Worm (Caenorhabditis elegans): ENCODE results near the gene Y73C8C.8.

The Y73C8C.8 gene

ce11 chrV:3114973-3115372, 1.3 kb upstream of the Y73C8C.8 start, which contains the start of gene Y73C8C.3:
TSS of gene Y73C8C.3 (plus strand) at chrV:3115273.
- TF ChIP-seq unc-39 (tag; optimal IDR thresholded peaks at IDR 0.05) (no peak), nhr-43 (tag; optimal IDR thresholded peaks at IDR 0.05; ENCODE audit: poor library complexity, severe bottlenecking) (no peak), ztf-11 (tag; optimal IDR thresholded peaks at IDR 0.05) (no peak), nhr-28 (tag; optimal IDR thresholded peaks at IDR 0.05) (no peak), nhr-237 (tag; optimal IDR thresholded peaks at IDR 0.05) (no peak), sea-2 (GFP tag; optimal IDR thresholded peaks at IDR 0.05) (no peak), tbx-2 (tag; optimal IDR thresholded peaks at IDR 0.05) (no peak), ceh-16 (tag; optimal IDR thresholded peaks at IDR 0.05) (no peak)

DNA sequence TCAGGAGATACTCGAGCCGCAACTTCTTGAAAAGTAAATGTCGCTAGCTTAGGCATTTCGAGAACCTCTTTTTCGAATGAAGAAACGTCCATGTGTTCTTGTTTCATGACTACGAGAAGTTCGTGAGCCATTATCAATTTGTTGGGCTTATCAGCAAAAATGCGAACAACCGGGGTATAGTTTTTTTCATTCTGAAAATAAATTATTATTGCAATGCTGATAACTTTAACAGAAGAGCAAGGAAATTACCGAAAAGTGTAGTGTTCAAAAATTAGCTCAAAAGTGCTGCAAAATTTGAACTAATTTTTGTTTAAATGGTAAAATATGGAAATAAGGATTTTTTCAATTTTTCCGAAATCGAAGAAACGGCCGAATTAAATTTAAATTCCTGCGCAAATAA, 1.5 kb downstream of the Y73C8C.8 start:
- TF ChIP-seq elt-2 (tag; optimal IDR thresholded peaks at IDR 0.05), result peak; percentile 17
- TF ChIP-seq unc-39 (tag; optimal IDR thresholded peaks at IDR 0.05), result no peak

ce11 chrV:3107450-3107849, 6.2 kb downstream of the Y73C8C.8 start, which contains the start of gene str-68:
TSS of gene str-68 (minus strand) at chrV:3107550.
- TF ChIP-seq unc-62 (GFP tag; optimal IDR thresholded peaks at IDR 0.05) (no peak), egl-5 (tag; optimal IDR thresholded peaks at IDR 0.05) (no peak), eor-1 (tag; optimal IDR thresholded peaks at IDR 0.05) (no peak), nfya-1 (tag; optimal IDR thresholded peaks at IDR 0.05; ENCODE audit: insufficient read depth) (no peak), nhr-12 (tag; optimal IDR thresholded peaks at IDR 0.05) (no peak), sea-2 (GFP tag; optimal IDR thresholded peaks at IDR 0.05) (no peak), hmg-11 (tag; optimal IDR thresholded peaks at IDR 0.05) (no peak), fkh-10 (GFP tag; optimal IDR thresholded peaks at IDR 0.05) (no peak), mdl-1 (tag; optimal IDR thresholded peaks at IDR 0.05) (no peak), tbx-2 (tag; optimal IDR thresholded peaks at IDR 0.05) (no peak), nhr-237 (tag; optimal IDR thresholded peaks at IDR 0.05) (no peak), ceh-16 (tag; optimal IDR thresholded peaks at IDR 0.05) (no peak), elt-2 (tag; optimal IDR thresholded peaks at IDR 0.05) (no peak), ZK546.5 (tag; optimal IDR thresholded peaks at IDR 0.05) (no peak), jun-1 (tag; optimal IDR thresholded peaks at IDR 0.05) (no peak)

ce11 chrV:3106785-3107184, 6.9 kb downstream of the Y73C8C.8 start:
- no peak for TF ChIP-seq daf-12 (tag; optimal IDR thresholded peaks at IDR 0.05)
- no peak for TF ChIP-seq pqm-1 (tag; optimal IDR thresholded peaks at IDR 0.05)
- TF ChIP-seq snpc-4 (tag; optimal IDR thresholded peaks at IDR 0.05), result no peak
- TF ChIP-seq pha-4 (tag; optimal IDR thresholded peaks at IDR 0.05), result no peak
- no peak for TF ChIP-seq eor-1 (tag; optimal IDR thresholded peaks at IDR 0.05)
- TF ChIP-seq ZK546.5 (tag; optimal IDR thresholded peaks at IDR 0.05), result no peak
- TF ChIP-seq lsy-12 (tag; optimal IDR thresholded peaks at IDR 0.05), result no peak
- no peak for TF ChIP-seq nhr-76 (tag; optimal IDR thresholded peaks at IDR 0.05)

DNA sequence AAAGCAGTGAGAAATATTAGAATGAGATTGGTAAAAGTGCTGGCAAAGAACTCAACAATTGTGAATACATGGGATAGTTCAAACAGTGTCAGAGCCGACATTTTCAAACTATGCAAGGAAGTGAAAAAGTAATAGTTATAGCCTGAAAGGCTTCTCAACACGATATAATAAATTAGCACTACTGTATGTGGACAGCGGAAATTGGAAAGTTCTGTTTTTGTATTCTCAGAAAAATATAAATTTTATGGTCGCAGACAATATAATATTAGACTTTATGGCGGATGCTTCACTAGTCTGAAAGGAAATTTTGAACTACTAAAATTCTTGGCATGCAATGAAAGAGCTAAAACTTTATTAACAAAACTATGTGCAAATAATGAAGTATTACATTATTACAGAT, 7.8 kb downstream of the Y73C8C.8 start, which contains the start of gene str-69:
TSS of gene str-69 (minus strand) at position 101 of the 400 bp plus-strand sequence.
- TF ChIP-seq fos-1 (tag; optimal IDR thresholded peaks at IDR 0.05) (no peak), nhr-12 (tag; optimal IDR thresholded peaks at IDR 0.05) (no peak), ztf-11 (tag; optimal IDR thresholded peaks at IDR 0.05) (no peak), mdl-1 (tag; optimal IDR thresholded peaks at IDR 0.05) (no peak), ceh-28 (tag; optimal IDR thresholded peaks at IDR 0.05) (no peak), elt-3 (tag; optimal IDR thresholded peaks at IDR 0.05) (no peak), daf-12 (tag; optimal IDR thresholded peaks at IDR 0.05) (no peak)

ce11 chrV:3104134-3104533, 9.5 kb downstream of the Y73C8C.8 start, which contains the start of gene str-66:
TSS of gene str-66 (minus strand) at chrV:3104234.
- TF ChIP-seq sea-2 (GFP tag; optimal IDR thresholded peaks at IDR 0.05) (no peak), snpc-4 (tag; optimal IDR thresholded peaks at IDR 0.05) (no peak), nhr-77 (tag; optimal IDR thresholded peaks at IDR 0.05) (no peak), ceh-28 (tag; optimal IDR thresholded peaks at IDR 0.05) (no peak), egl-5 (tag; optimal IDR thresholded peaks at IDR 0.05) (no peak), ztf-11 (tag; optimal IDR thresholded peaks at IDR 0.05) (no peak), fos-1 (tag; optimal IDR thresholded peaks at IDR 0.05) (no peak), nhr-25 (tag; optimal IDR thresholded peaks at IDR 0.05) (no peak), egl-27 (tag; optimal IDR thresholded peaks at IDR 0.05) (no peak)
